Worm (Caenorhabditis elegans) whole organism, late embryonic: ENCODE data around the gene T25B9.5.

Source experiments
- C08G9.2 ChIP-seq: sonication (generic microtip); optimal IDR thresholded peaks from 2 replicates; lab custom pipeline; 2016; ENCODE audit warnings: mild to moderate bottlenecking, missing genetic modification characterization, moderate library complexity, missing compliant biosample characterization
- K02D7.2 ChIP-seq: sonication (generic microtip); optimal IDR thresholded peaks from 2 replicates; lab custom pipeline; 2017; ENCODE audit warnings: mild to moderate bottlenecking, missing genetic modification characterization, missing compliant biosample characterization
- T23F11.4 ChIP-seq: fragments of 200-800 bp; sonication (Bioruptor generic); optimal IDR thresholded peaks from 2 replicates; lab custom pipeline; 2018; ENCODE audit warnings: mild to moderate bottlenecking, missing genetic modification characterization, missing compliant biosample characterization
- Y22D7AL.16 ChIP-seq: sonication (generic microtip); optimal IDR thresholded peaks from 2 replicates; lab custom pipeline; 2016; ENCODE audit warnings: missing genetic modification characterization, missing compliant biosample characterization
- ama-1 ChIP-seq: fragments of 150-350 bp; optimal IDR thresholded peaks from 2 replicates; lab custom pipeline; 2014
- ceh-18 ChIP-seq: sonication (generic microtip); optimal IDR thresholded peaks from 2 replicates; lab custom pipeline; 2016; ENCODE audit warnings: missing genetic modification characterization, missing compliant biosample characterization
- ceh-22 ChIP-seq: sonication (generic microtip); optimal IDR thresholded peaks from 2 replicates; lab custom pipeline; 2017; ENCODE audit warnings: missing biosample characterization, missing genetic modification characterization
- ceh-24 ChIP-seq: sonication (generic microtip); optimal IDR thresholded peaks from 2 replicates; lab custom pipeline; 2016; ENCODE audit warnings: mild to moderate bottlenecking, missing genetic modification characterization, missing compliant biosample characterization
- ceh-31 ChIP-seq: sonication (generic microtip); optimal IDR thresholded peaks from 2 replicates; lab custom pipeline; 2016; ENCODE audit warnings: missing genetic modification characterization, missing compliant biosample characterization
- ceh-34 ChIP-seq: sonication (generic microtip); optimal IDR thresholded peaks from 2 replicates; lab custom pipeline; 2016; ENCODE audit warnings: mild to moderate bottlenecking, missing genetic modification characterization, missing compliant biosample characterization
- ceh-9 ChIP-seq: sonication (generic microtip); optimal IDR thresholded peaks from 2 replicates; lab custom pipeline; 2016; ENCODE audit warnings: mild to moderate bottlenecking, missing genetic modification characterization, inconsistent platforms, missing compliant biosample characterization
- elt-2 ChIP-seq: sonication (generic microtip); optimal IDR thresholded peaks from 2 replicates; lab custom pipeline; 2016; ENCODE audit warnings: missing genetic modification reagents, missing genetic modification characterization, missing compliant biosample characterization
- elt-4 ChIP-seq: sonication (generic microtip); optimal IDR thresholded peaks from 2 replicates; lab custom pipeline; 2016; ENCODE audit warnings: missing genetic modification characterization, missing compliant biosample characterization
- ets-4 ChIP-seq: sonication (generic microtip); optimal IDR thresholded peaks from 2 replicates; lab custom pipeline; 2016; ENCODE audit warnings: missing genetic modification characterization, missing compliant biosample characterization
- fkh-6 ChIP-seq: sonication (generic microtip); optimal IDR thresholded peaks from 2 replicates; lab custom pipeline; 2016; ENCODE audit warnings: missing genetic modification characterization, missing compliant biosample characterization
- gmeb-2 ChIP-seq: sonication (generic microtip); optimal IDR thresholded peaks from 2 replicates; lab custom pipeline; 2016; ENCODE audit warnings: missing genetic modification characterization, inconsistent platforms, missing compliant biosample characterization
- hlh-13 ChIP-seq: fragments of 200-800 bp; sonication (Bioruptor generic); optimal IDR thresholded peaks from 2 replicates; lab custom pipeline; 2018; ENCODE audit warnings: mild to moderate bottlenecking, missing genetic modification characterization, missing compliant biosample characterization
- hlh-15 ChIP-seq: sonication (generic microtip); optimal IDR thresholded peaks from 2 replicates; lab custom pipeline; 2016; ENCODE audit warnings: missing genetic modification characterization, missing compliant biosample characterization
- hlh-6 ChIP-seq: sonication (generic microtip); optimal IDR thresholded peaks from 2 replicates; lab custom pipeline; 2016; ENCODE audit warnings: missing genotype, missing genetic modification characterization, missing compliant biosample characterization
- hlh-8 ChIP-seq: sonication (generic microtip); optimal IDR thresholded peaks from 2 replicates; lab custom pipeline; 2016; ENCODE audit warnings: missing genotype, missing genetic modification characterization, missing compliant biosample characterization
- madf-2 ChIP-seq: sonication (generic microtip); optimal IDR thresholded peaks from 2 replicates; lab custom pipeline; 2017; ENCODE audit warnings: missing genetic modification characterization, missing compliant biosample characterization
- nhr-11 ChIP-seq: fragments of 150-350 bp; optimal IDR thresholded peaks from 2 replicates; lab custom pipeline; 2014; ENCODE audit warnings: missing biosample characterization, missing genetic modification characterization
- nhr-232 ChIP-seq: sonication (generic microtip); optimal IDR thresholded peaks from 2 replicates; lab custom pipeline; 2016; ENCODE audit warnings: missing genetic modification characterization, missing compliant biosample characterization
- pag-3 ChIP-seq: sonication (generic microtip); optimal IDR thresholded peaks from 2 replicates; lab custom pipeline; 2016; ENCODE audit warnings: missing compliant biosample characterization, missing genetic modification characterization, borderline replicate concordance
- pat-9 ChIP-seq: fragments of 200-800 bp; sonication (Bioruptor generic); optimal IDR thresholded peaks from 2 replicates; lab custom pipeline; 2018; ENCODE audit warnings: mild to moderate bottlenecking, missing genetic modification characterization, moderate library complexity, missing compliant biosample characterization
- pqm-1 ChIP-seq: sonication (generic microtip); optimal IDR thresholded peaks from 2 replicates; lab custom pipeline; 2016; ENCODE audit warnings: missing genetic modification characterization, missing compliant biosample characterization
- pros-1 ChIP-seq: fragments of 150-350 bp; optimal IDR thresholded peaks from 2 replicates; lab custom pipeline; 2014; ENCODE audit warnings: missing biosample characterization, missing genetic modification reagents, missing genetic modification characterization
- ref-2 ChIP-seq: sonication (generic microtip); optimal IDR thresholded peaks from 2 replicates; lab custom pipeline; 2016; ENCODE audit warnings: missing genetic modification characterization, missing compliant biosample characterization
- sox-2 ChIP-seq: fragments of 200-800 bp; sonication (Bioruptor generic); IDR thresholded peaks from 2 replicates; pipeline ENCODE4 v1.3.6; 2022; ENCODE audit warnings: missing genetic modification reagents, missing genetic modification characterization, missing compliant biosample characterization
- tbx-7 ChIP-seq: sonication (generic microtip); optimal IDR thresholded peaks from 2 replicates; lab custom pipeline; 2016; ENCODE audit warnings: missing genotype, missing genetic modification characterization, missing compliant biosample characterization
- unc-3 ChIP-seq, 2 experiments: fragments of 200-800 bp in 1 of 2; sonication (Bioruptor generic) in 1 of 2; sonication (generic microtip) in 1 of 2; conservative IDR thresholded peaks in 1 of 2; optimal IDR thresholded peaks in 1 of 2; 2 replicates each; pipeline versions ENCODE4 v1.3.6 to Lab custom; 2016 to 2022; ENCODE audit warnings: missing compliant biosample characterization in 2 of 2, missing genetic modification characterization in 2 of 2, missing genetic modification reagents in 1 of 2

T25B9.5 gene

ce11 chrIV:10754685-10755084, at the start of gene T25B9.5:
TSS of gene T25B9.5 (minus strand) at chrIV:10754785.
- no peak for TF ChIP-seq ceh-31 (tag; lab: Kevin White, UChicago)
- TF ChIP-seq unc-3 (GFP tag; conservative IDR thresholded peaks at IDR 0.05; lab: Robert Waterston, UW): no peak
- no peak for TF ChIP-seq unc-3 (tag; optimal IDR thresholded peaks at IDR 0.05; lab: Kevin White, UChicago)
- TF ChIP-seq ceh-24: no peak
- TF ChIP-seq ref-2 (tag; lab: Kevin White, UChicago): no peak

- no peak for TF ChIP-seq pros-1
- peak; percentile 85 for TF ChIP-seq hlh-8
These were observed 49.4 kb upstream of the T25B9.5 start for ce11 chrIV:10803973-10804372.

- TF ChIP-seq elt-4 (tag; lab: Kevin White, UChicago) (no peak), sox-2 (GFP tag; lab: Robert Waterston, UW) (no peak), pqm-1 (tag; lab: Kevin White, UChicago) (no peak), elt-2 (tag; lab: Kevin White, UChicago) (no peak), T23F11.4 (GFP tag; lab: Kevin White, UChicago) (no peak), ceh-22 (tag; lab: Kevin White, UChicago) (no peak), pat-9 (no peak), pag-3 (tag; lab: Kevin White, UChicago) (no peak), ama-1 (lab: Kevin White, UChicago) (no peak), hlh-8 (no peak), hlh-15 (tag; lab: Kevin White, UChicago) (no peak), hlh-13 (GFP tag; lab: Kevin White, UChicago) (no peak), ceh-34 (tag; lab: Kevin White, UChicago) (no peak)
These were observed 44.8 kb upstream of the T25B9.5 start, which contains the start of gene zipt-2.1 for ce11 chrIV:10799354-10799753. TSS of gene zipt-2.1 (plus strand) at chrIV:10799654.

ce11 chrIV:10798604-10799003, 44.0 kb upstream of the T25B9.5 start:
- no peak for TF ChIP-seq madf-2
- TF ChIP-seq elt-2 (tag; lab: Kevin White, UChicago): peak; percentile 36
- TF ChIP-seq, all 69 proteins: peak for 1

- TF ChIP-seq hlh-6 (tag; lab: Kevin White, UChicago) (no peak), ets-4 (tag; lab: Kevin White, UChicago) (no peak), elt-2 (tag; lab: Kevin White, UChicago) (peak; percentile 53), Y22D7AL.16 (tag; lab: Kevin White, UChicago) (no peak), C08G9.2 (no peak), nhr-232 (tag; lab: Kevin White, UChicago) (no peak), pat-9 (no peak)
These were observed 42.1 kb upstream of the T25B9.5 start for ce11 chrIV:10796707-10797106.

- TF ChIP-seq gmeb-2 (tag; lab: Kevin White, UChicago) (no peak), tbx-7 (tag; lab: Kevin White, UChicago) (no peak), pag-3 (tag; lab: Kevin White, UChicago) (no peak), K02D7.2 (tag; lab: Kevin White, UChicago) (no peak), ceh-24 (no peak), nhr-11 (tag; lab: Kevin White, UChicago) (no peak), ceh-9 (tag; lab: Kevin White, UChicago) (no peak), ceh-18 (tag; lab: Kevin White, UChicago) (no peak), sox-2 (GFP tag; lab: Robert Waterston, UW) (no peak), hlh-13 (GFP tag; lab: Kevin White, UChicago) (no peak), fkh-6 (tag; lab: Kevin White, UChicago) (no peak)
These were observed 41.1 kb upstream of the T25B9.5 start for ce11 chrIV:10795678-10796077.
